Worm (Caenorhabditis elegans) whole organism, late embryonic: Measurements from ENCODE around the gene C44C10.12.

Source experiments
- ceh-31 ChIP-seq: sonication (generic microtip); optimal IDR thresholded peaks from 2 replicates; lab custom pipeline; 2016; ENCODE audit warnings: missing genetic modification characterization, missing compliant biosample characterization
- ceh-45 ChIP-seq: fragments of 200-800 bp; sonication (Bioruptor generic); IDR thresholded peaks from 2 replicates; pipeline ENCODE4 v1.3.6; 2022; ENCODE audit warnings: missing genetic modification reagents, missing genetic modification characterization, missing compliant biosample characterization
- ceh-48 ChIP-seq: sonication (generic microtip); optimal IDR thresholded peaks from 2 replicates; lab custom pipeline; 2016; ENCODE audit warnings: missing genetic modification characterization, inconsistent platforms, missing compliant biosample characterization
- fkh-6 ChIP-seq: sonication (generic microtip); optimal IDR thresholded peaks from 2 replicates; lab custom pipeline; 2016; ENCODE audit warnings: missing genetic modification characterization, missing compliant biosample characterization
- nfya-1 ChIP-seq: sonication (generic microtip); optimal IDR thresholded peaks from 2 replicates; lab custom pipeline; 2017; ENCODE audit warnings: missing genetic modification characterization, mild to moderate bottlenecking, missing compliant biosample characterization, antibody characterized with exemption, moderate library complexity
- nhr-11 ChIP-seq: fragments of 150-350 bp; optimal IDR thresholded peaks from 2 replicates; lab custom pipeline; 2014; ENCODE audit warnings: missing biosample characterization, missing genetic modification characterization
- pros-1 ChIP-seq: fragments of 150-350 bp; optimal IDR thresholded peaks from 2 replicates; lab custom pipeline; 2014; ENCODE audit warnings: missing biosample characterization, missing genetic modification reagents, missing genetic modification characterization
- unc-55 ChIP-seq: sonication (generic microtip); optimal IDR thresholded peaks from 2 replicates; lab custom pipeline; 2017; ENCODE audit warnings: missing biosample characterization, missing genetic modification reagents, missing genetic modification characterization

DNA sequence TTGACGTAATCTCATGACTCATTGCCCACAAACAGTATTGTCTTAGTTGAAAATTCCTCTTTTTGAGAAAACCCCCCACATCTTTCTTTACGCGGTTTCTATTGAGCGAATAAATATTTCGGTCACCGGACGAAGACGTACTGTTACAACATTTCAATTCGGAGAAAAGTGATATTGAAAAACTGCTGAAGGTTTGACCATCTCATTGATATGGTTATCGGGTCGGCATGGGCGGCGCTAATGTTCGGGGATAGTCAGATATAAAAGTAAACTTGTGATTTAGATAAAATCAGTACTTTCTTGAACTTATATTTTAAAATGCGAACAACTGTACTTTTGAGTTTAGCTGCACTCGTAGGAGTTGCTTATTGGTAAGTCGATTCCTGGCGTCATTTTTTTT, 49.6 kb upstream of the C44C10.12 start, which contains the start of gene T04F8.8:
- no peak for TF ChIP-seq nfya-1 (tag; lab: Kevin White, UChicago)
- TF ChIP-seq fkh-6 (tag; lab: Kevin White, UChicago): no peak
- no peak for TF ChIP-seq unc-55 (GFP tag; lab: Kevin White, UChicago)
- TF ChIP-seq pros-1: no peak
- no peak for TF ChIP-seq ceh-31 (tag; lab: Kevin White, UChicago)
- TF ChIP-seq ceh-45 (GFP tag; lab: Robert Waterston, UW): no peak
- TF ChIP-seq nhr-11: no peak
- TF ChIP-seq ceh-48 (tag; lab: Kevin White, UChicago): no peak
